Worm (Caenorhabditis elegans): Measurements from ENCODE around the gene C38D9.2.

DNA sequence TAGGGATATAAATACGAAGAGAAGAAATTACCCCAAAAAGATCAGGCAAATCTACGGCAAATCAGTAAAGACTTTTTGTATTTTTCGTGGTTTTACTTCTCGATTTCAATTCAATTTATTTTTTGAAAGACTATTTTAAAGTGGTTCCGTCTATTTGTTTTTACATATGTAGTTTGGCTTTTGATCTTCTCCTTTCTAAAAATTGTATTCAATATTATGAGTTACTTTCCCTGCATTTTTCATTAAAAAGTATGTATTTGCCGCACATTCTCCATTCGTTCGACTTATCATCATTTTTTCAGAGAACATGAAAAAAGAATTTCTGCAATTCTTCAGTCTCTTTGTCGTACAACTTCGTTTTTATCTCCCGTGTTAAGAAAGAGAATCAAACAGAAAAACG lies at the start of gene C38D9.2:
- TF ChIP-seq ztf-26 (tag; optimal IDR thresholded peaks at IDR 0.05) (no peak), pha-4 (tag; optimal IDR thresholded peaks at IDR 0.05) (no peak), ceh-91 (GFP tag; IDR thresholded peaks at IDR 0.05) (no peak), bed-2 (GFP tag; IDR thresholded peaks at IDR 0.05) (no peak), tlf-1 (GFP tag; optimal IDR thresholded peaks at IDR 0.05) (no peak), C06A6.2 (GFP tag; conservative IDR thresholded peaks at IDR 0.05) (no peak), ccch-3 (GFP tag; optimal IDR thresholded peaks at IDR 0.05) (no peak), nhr-80 (tag; optimal IDR thresholded peaks at IDR 0.05) (no peak), rcor-1 (GFP tag; IDR thresholded peaks at IDR 0.05) (no peak), sdz-38 (tag; optimal IDR thresholded peaks at IDR 0.05) (no peak)

All from whole organism, young adult.